Worm (Caenorhabditis elegans): ENCODE measurements around the gene ttr-8.

DNA sequence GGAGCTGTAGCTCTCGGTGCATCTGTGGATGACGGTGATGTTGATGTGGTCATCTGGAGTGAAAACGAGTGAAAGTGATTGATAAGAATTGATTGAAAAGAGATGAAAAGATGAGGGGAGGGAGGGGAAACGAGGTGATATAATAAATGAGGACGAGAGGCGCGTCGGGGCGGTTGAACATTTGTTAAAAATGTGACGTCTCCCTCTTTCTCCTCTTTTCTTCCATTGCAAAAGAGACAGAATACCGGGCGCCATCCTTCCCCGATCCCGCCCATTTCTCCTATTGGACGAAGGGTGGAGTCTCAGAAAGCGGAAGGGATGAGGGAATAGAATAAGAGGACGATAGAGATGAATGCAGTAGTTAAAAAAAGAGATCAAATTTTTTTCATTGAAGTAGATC is 30.5 kb downstream of the ttr-8 start:
- TF ChIP-seq him-1 (tag; optimal IDR thresholded peaks at IDR 0.05) (no peak), dao-5 (tag; optimal IDR thresholded peaks at IDR 0.05) (no peak), W03F9.2 (tag; optimal IDR thresholded peaks at IDR 0.05) (no peak)
